Worm (Caenorhabditis elegans) whole organism, L4 larva: ENCODE data around the gene B0496.6.

ENCODE experiments used
- F26F4.8 ChIP-seq: fragments of 200-800 bp; sonication (Bioruptor generic); conservative IDR thresholded peaks from 2 replicates; pipeline ENCODE4 v1.3.6; 2022; ENCODE audit warnings: missing genetic modification characterization, missing compliant biosample characterization
- Y48G9A.11 ChIP-seq: fragments of 200-800 bp; sonication (Bioruptor generic); IDR thresholded peaks from 2 replicates; pipeline ENCODE4 v1.3.6; 2022; ENCODE audit warnings: missing genetic modification reagents, missing genetic modification characterization, missing compliant biosample characterization
- nhr-6 ChIP-seq: fragments of 150-350 bp; optimal IDR thresholded peaks from 2 replicates; lab custom pipeline; 2014; ENCODE audit warnings: missing biosample characterization, missing genetic modification characterization

ce11 chrIV:7433858-7434257, 14.9 kb downstream of the B0496.6 start, which contains the start of gene B0496.11:
- TF ChIP-seq Y48G9A.11 (GFP tag; lab: Robert Waterston, UW): no peak
- TF ChIP-seq F26F4.8 (GFP tag; lab: Robert Waterston, UW): no peak
- TF ChIP-seq nhr-6 (tag; lab: Kevin White, UChicago): no peak
